Worm (Caenorhabditis elegans) whole organism, young adult: ENCODE data around the gene F28H7.7.

Experiments
- F33H1.4 ChIP-seq: fragments of 200-800 bp; sonication (Bioruptor generic); IDR thresholded peaks from 2 replicates; pipeline ENCODE4 v1.3.6; 2022; ENCODE audit warnings: missing genetic modification reagents, missing genetic modification characterization, missing compliant biosample characterization
- attf-5 ChIP-seq: fragments of 200-800 bp; sonication (Bioruptor generic); optimal IDR thresholded peaks from 2 replicates; lab custom pipeline; 2018; ENCODE audit warnings: mild to moderate bottlenecking, missing genetic modification characterization, missing compliant biosample characterization
- dpl-1 ChIP-seq: fragments of 150-350 bp; optimal IDR thresholded peaks from 2 replicates; lab custom pipeline; 2014; ENCODE audit warnings: missing biosample characterization, missing genetic modification reagents, missing genetic modification characterization
- pha-4 ChIP-seq: fragments of 150-350 bp; sonication (generic microtip); optimal IDR thresholded peaks from 2 replicates; lab custom pipeline; 2014; ENCODE audit warnings: missing biosample characterization, missing genetic modification reagents, missing genetic modification characterization
- zfh-2 ChIP-seq: fragments of 200-800 bp; sonication (Bioruptor generic); conservative IDR thresholded peaks from 2 replicates; pipeline ENCODE4 v1.3.6; 2022; ENCODE audit warnings: missing genetic modification reagents, missing genetic modification characterization, missing compliant biosample characterization

- TF ChIP-seq pha-4 (tag; lab: Kevin White, UChicago) (no peak), F33H1.4 (no peak), zfh-2 (no peak), dpl-1 (GFP tag; lab: Kevin White, UChicago) (no peak), attf-5 (GFP tag; lab: Kevin White, UChicago) (no peak)
Observed at ce11 chrV:10720303-10720847, 33.6 kb downstream of the F28H7.7 start.
